Worm (Caenorhabditis elegans): ENCODE measurements around the gene sma-2.
A peak's percentile ranks its signal among the peaks of the same experiment; 100 is the strongest.

The sma-2 gene

DNA sequence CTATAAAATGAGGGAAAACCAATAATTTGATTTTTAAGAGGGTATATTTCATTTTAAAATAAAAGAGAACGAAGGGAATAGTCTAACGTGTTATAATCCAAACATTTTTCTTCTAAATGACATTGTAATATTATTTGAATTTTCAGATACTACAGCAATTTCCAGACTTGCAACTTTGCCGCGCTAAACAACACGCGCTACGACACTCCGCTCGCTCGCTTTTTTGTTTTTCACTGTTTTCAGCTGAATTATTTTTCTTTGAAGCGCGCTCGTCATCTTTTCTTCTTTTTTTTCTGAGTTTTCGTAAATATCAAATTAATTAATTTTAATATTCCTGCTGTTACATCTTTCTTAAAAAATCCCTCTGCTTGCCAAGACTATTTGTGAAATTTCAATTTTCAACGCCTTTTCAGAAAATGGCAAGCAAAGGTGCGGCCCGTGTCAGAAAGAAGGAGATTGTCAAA is 32.2 kb upstream of the sma-2 start, which contains the start of gene mrpl-11:
TSS of gene mrpl-11 (plus strand) at position 414 of the 464 bp plus-strand sequence.
- TF ChIP-seq zag-1 (tag; optimal IDR thresholded peaks at IDR 0.05), result no peak
- no peak for TF ChIP-seq ceh-82 (tag; optimal IDR thresholded peaks at IDR 0.05)
- no peak for TF ChIP-seq tbx-2 (tag; optimal IDR thresholded peaks at IDR 0.05)
- no peak for TF ChIP-seq R02D3.7 (tag; optimal IDR thresholded peaks at IDR 0.05)
- TF ChIP-seq nfya-1 (tag; optimal IDR thresholded peaks at IDR 0.05; ENCODE audit: insufficient read depth), result peak; percentile 41
- no peak for TF ChIP-seq aly-2 (tag; optimal IDR thresholded peaks at IDR 0.05)
- TF ChIP-seq unc-62 (GFP tag; optimal IDR thresholded peaks at IDR 0.05), result no peak
- no peak for TF ChIP-seq unc-39 (tag; optimal IDR thresholded peaks at IDR 0.05)
- peak; percentile 43 for TF ChIP-seq hmg-11 (tag; optimal IDR thresholded peaks at IDR 0.05)
- TF ChIP-seq nhr-25 (tag; optimal IDR thresholded peaks at IDR 0.05), result no peak
- peak; percentile 44 for TF ChIP-seq lin-15B (tag; optimal IDR thresholded peaks at IDR 0.05)
- TF ChIP-seq nhr-43 (tag; optimal IDR thresholded peaks at IDR 0.05; ENCODE audit: poor library complexity, severe bottlenecking), result no peak

DNA sequence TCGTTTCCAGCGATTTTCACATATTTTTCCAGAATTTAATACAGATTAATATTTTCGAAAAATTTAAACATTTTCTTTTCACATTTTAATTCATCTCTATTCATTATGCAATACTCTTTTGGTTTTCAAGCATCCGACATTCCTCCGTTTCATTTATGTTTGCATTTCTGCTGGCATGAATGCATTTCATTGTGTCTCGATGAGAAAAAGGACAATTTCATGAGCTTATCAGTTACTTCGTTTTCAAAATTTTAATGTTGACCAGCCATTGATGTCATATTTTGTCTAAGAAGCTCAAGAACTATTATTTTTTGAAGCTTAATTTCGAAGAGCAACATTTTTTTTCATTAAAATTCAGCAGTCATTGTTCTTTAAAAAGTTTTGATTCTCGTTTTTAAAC is 30.9 kb upstream of the sma-2 start:
- peak; percentile 63 for TF ChIP-seq pqm-1 (tag; optimal IDR thresholded peaks at IDR 0.05)
- no peak for TF ChIP-seq nhr-11 (tag; optimal IDR thresholded peaks at IDR 0.05)
- TF ChIP-seq elt-2 (tag; optimal IDR thresholded peaks at IDR 0.05), result peak; percentile 28

DNA sequence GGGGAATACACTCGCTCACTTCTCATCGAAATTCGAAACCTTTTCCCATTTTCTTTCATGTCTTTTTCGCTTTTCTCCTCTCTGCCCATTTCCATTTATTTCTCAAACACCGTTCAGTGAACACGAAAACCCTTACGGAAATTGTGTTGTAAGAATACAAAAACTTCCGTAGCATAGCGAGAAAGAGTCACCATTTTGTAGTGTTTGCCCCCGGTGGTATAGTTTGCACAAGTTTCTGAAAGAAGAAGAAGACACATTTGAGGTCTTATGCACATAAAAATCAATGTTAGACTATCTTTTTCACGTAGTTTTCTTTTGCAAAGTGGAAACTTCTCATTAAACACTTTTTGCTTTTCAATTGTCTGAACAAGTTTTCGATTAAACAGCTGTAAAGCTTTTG is 30.4 kb upstream of the sma-2 start:
- no peak for TF ChIP-seq snpc-4 (tag; optimal IDR thresholded peaks at IDR 0.05)
- TF ChIP-seq ZK546.5 (tag; optimal IDR thresholded peaks at IDR 0.05), result no peak
- no peak for TF ChIP-seq elt-1 (tag; optimal IDR thresholded peaks at IDR 0.05)
- TF ChIP-seq fos-1 (tag; optimal IDR thresholded peaks at IDR 0.05), result no peak
- no peak for TF ChIP-seq ceh-28 (tag; optimal IDR thresholded peaks at IDR 0.05)

DNA sequence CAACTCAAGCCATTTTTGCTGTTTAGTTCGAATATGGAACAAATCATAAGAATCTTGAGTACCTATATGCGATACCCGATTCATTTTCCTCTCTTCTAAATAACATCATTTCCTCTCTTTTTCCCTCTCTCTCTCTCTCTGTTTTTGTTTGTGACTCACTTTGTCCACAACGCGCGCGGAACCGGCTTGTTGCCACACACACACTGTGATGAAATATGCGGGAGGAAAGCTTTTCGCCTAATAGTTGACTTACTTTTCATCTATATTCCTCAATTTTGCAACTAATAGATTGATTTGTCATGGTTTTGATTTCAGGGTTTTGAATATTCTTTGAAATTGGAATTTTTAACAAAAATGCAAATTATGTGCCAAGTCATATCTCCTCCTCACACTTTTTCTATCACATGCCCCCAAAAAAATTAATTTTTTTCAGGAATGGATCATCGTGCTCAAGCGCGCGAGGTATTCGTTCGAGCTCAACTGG is 29.7 kb upstream of the sma-2 start, which contains the start of gene hipr-1:
TSS of gene hipr-1 (plus strand) at position 434 of the 484 bp plus-strand sequence.
- TF ChIP-seq pha-4 (tag; optimal IDR thresholded peaks at IDR 0.05), result peak; percentile 65
- no peak for TF ChIP-seq nhr-11 (tag; optimal IDR thresholded peaks at IDR 0.05)
- no peak for TF ChIP-seq ZK546.5 (tag; optimal IDR thresholded peaks at IDR 0.05)

DNA sequence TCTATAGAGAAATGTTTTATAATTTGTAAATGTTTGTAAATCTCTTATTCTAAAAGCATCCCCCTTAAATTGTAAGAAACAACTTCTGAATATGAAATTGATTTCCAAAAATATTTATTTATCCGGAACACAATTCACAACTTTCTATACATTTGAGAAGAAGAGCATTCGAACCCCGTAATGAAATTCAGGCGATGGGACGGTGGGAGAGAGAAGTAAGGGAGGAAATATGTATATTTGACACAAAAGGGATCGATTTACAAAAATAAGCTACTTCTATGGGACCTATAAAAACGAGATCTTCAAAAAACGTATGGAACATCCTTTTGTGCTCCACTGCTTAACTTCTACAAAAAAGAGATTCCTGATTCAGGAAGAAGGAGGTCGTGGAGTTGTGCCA is 24.3 kb upstream of the sma-2 start:
- TF ChIP-seq elt-2 (tag; optimal IDR thresholded peaks at IDR 0.05), result no peak
- no peak for TF ChIP-seq ZK546.5 (tag; optimal IDR thresholded peaks at IDR 0.05)
- TF ChIP-seq R02D3.7 (tag; optimal IDR thresholded peaks at IDR 0.05), result no peak

DNA sequence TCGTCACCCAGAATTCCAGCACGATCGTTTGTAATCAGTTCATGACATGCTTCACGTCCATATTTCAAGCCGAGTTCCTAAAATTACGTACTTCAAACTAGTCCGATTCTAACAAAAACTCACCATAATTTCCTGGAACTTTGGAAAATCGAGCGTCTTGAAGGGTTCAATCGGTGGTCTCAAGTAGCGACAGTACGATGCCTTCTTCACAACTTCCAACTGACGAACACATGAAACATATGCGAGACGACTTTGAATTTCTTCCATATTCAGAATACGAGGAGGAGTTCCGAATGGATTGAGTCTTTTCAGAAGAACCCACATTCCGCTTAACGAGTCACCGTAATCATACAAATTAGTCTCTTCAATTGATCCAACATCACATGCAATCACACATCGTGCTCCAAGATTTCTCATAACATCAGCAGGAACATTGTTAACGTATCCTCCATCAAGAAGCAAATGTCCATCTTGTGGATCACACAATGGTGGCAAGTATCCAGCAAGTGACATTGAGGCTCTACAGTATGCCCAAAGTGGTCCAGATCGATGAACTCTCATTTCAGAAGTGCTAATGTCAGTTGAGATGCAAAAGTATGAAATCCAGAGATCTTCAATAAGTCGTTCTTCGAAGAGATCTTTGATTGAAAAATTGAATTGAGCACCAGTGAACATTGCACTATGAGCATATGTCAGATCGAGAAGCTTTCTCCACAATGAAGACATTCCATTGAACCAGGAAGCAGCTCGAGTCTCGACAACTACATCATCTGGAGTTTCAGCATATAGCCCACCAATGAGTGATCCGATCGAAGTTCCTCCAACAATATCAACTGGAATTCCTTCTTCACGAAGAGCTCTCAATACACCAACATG is 23.2 kb upstream of the sma-2 start:
- TF ChIP-seq ztf-4 (tag; optimal IDR thresholded peaks at IDR 0.05) (no peak), elt-2 (tag; optimal IDR thresholded peaks at IDR 0.05) (no peak), sea-2 (GFP tag; optimal IDR thresholded peaks at IDR 0.05) (no peak), daf-12 (tag; optimal IDR thresholded peaks at IDR 0.05) (no peak)

DNA sequence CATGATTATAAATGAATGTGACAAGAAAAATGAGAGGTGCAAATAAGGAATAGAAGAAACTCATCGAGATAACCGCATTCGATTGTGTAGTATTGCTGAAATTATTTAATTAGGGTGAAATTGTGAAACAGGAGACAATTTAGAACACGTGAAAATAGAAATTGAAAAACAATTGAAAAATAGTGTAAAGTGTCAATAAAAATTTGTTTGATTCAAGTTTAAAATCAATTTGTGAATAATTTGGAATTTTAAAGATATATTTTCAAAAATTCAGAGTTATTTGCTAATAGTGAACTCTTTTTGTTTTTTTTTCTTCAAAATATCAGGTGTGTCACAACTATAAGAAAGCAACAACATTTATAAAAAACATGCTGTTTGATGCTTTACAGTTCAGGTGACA is 18.2 kb upstream of the sma-2 start, which contains the start of gene ZK370.4:
TSS of gene ZK370.4 (minus strand) at position 101 of the 400 bp plus-strand sequence.
- no peak for TF ChIP-seq fos-1 (tag; optimal IDR thresholded peaks at IDR 0.05)

DNA sequence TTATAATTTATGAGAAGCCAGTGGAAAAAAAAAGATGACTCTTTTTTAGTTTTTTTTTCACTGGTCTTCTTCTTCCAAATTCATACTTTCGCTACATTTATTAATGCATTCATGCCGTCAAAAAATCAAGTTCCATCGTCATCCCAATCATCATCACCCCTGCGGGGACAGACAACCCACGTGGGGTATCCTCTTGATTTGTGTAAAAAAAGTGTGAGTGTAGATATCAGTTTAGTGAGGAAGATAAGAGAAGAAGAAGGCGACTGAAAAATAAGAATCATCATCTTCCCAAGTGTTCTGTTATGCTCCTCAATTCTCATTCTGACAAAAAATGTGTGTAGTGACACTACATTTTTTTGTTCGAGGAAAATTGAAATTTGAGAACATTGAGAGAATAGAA is 17.5 kb upstream of the sma-2 start:
- peak; percentile 42 for TF ChIP-seq nfya-1 (tag; optimal IDR thresholded peaks at IDR 0.05; ENCODE audit: insufficient read depth)
- no peak for TF ChIP-seq nhr-76 (tag; optimal IDR thresholded peaks at IDR 0.05)
- no peak for TF ChIP-seq nhr-67 (tag; optimal IDR thresholded peaks at IDR 0.05)
- TF ChIP-seq egl-27 (tag; optimal IDR thresholded peaks at IDR 0.05), result no peak
- TF ChIP-seq nhr-23 (tag; optimal IDR thresholded peaks at IDR 0.05), result no peak
- no peak for TF ChIP-seq ceh-28 (tag; optimal IDR thresholded peaks at IDR 0.05)
- no peak for TF ChIP-seq ama-1 (optimal IDR thresholded peaks at IDR 0.05)
- no peak for TF ChIP-seq tbx-2 (tag; optimal IDR thresholded peaks at IDR 0.05)
- peak; percentile 35 for TF ChIP-seq nhr-25 (tag; optimal IDR thresholded peaks at IDR 0.05)
- TF ChIP-seq pqm-1 (tag; optimal IDR thresholded peaks at IDR 0.05), result no peak
- no peak for TF ChIP-seq egl-5 (tag; optimal IDR thresholded peaks at IDR 0.05)
- TF ChIP-seq lin-15B (tag; optimal IDR thresholded peaks at IDR 0.05), result no peak
- TF ChIP-seq ZK546.5 (tag; optimal IDR thresholded peaks at IDR 0.05), result no peak
- TF ChIP-seq aly-2 (tag; optimal IDR thresholded peaks at IDR 0.05), result no peak
- TF ChIP-seq eor-1 (tag; optimal IDR thresholded peaks at IDR 0.05), result no peak
- no peak for TF ChIP-seq skn-1 (tag; optimal IDR thresholded peaks at IDR 0.05)
- no peak for TF ChIP-seq fos-1 (tag; optimal IDR thresholded peaks at IDR 0.05)
- TF ChIP-seq elt-2 (tag; optimal IDR thresholded peaks at IDR 0.05), result peak; percentile 0
- TF ChIP-seq nhr-28 (tag; optimal IDR thresholded peaks at IDR 0.05), result no peak
- TF ChIP-seq elt-1 (tag; optimal IDR thresholded peaks at IDR 0.05), result no peak
- peak; percentile 0 for TF ChIP-seq nhr-43 (tag; optimal IDR thresholded peaks at IDR 0.05; ENCODE audit: poor library complexity, severe bottlenecking)
- TF ChIP-seq nhr-77 (tag; optimal IDR thresholded peaks at IDR 0.05), result no peak
- no peak for TF ChIP-seq fkh-2 (tag; optimal IDR thresholded peaks at IDR 0.05)
